Worm (Caenorhabditis elegans) whole organism, young adult: Measurements from ENCODE around the gene rpm-1.

Experiments used
- F49E8.2 ChIP-seq: sonication (generic microtip); optimal IDR thresholded peaks from 3 replicates; lab custom pipeline; 2017; ENCODE audit warnings: missing genetic modification characterization, mild to moderate bottlenecking, missing compliant biosample characterization, antibody characterized with exemption, moderate library complexity; ENCODE audit not compliant: insufficient read depth
- Y53G8AR.9 ChIP-seq: fragments of 200-800 bp; sonication (Bioruptor generic); conservative IDR thresholded peaks from 2 replicates; pipeline ENCODE4 v1.3.6; 2022; ENCODE audit warnings: missing genetic modification reagents, missing genetic modification characterization, missing compliant biosample characterization
- ama-1 ChIP-seq, 3 experiments: fragments of 150-350 bp in 1 of 3; sonication (generic microtip) in 2 of 3; optimal IDR thresholded peaks; 2 replicates each; lab custom pipeline; 2014 to 2018; ENCODE audit warnings: missing biosample characterization in 2 of 3, missing genetic modification characterization in 2 of 3, missing genetic modification reagents in 2 of 3
- ceh-91 ChIP-seq: fragments of 200-800 bp; sonication (Bioruptor generic); IDR thresholded peaks from 2 replicates; pipeline ENCODE4 v1.3.6; 2022; ENCODE audit warnings: missing genetic modification reagents, missing genetic modification characterization, missing compliant biosample characterization
- fkh-3 ChIP-seq: sonication (generic microtip); optimal IDR thresholded peaks from 2 replicates; lab custom pipeline; 2016; ENCODE audit warnings: mild to moderate bottlenecking, missing genetic modification characterization, missing compliant biosample characterization
- him-1 ChIP-seq: sonication (generic microtip); optimal IDR thresholded peaks from 2 replicates; lab custom pipeline; 2016; ENCODE audit warnings: missing genotype, missing genetic modification reagents, missing genetic modification characterization, missing compliant biosample characterization
- hmg-20 ChIP-seq: fragments of 200-800 bp; sonication (Bioruptor generic); IDR thresholded peaks from 2 replicates; pipeline ENCODE4 v1.3.6; 2022; ENCODE audit warnings: missing genetic modification reagents, missing genetic modification characterization, missing compliant biosample characterization
- hsf-1 ChIP-seq: fragments of 200-800 bp; sonication (Bioruptor generic); IDR thresholded peaks from 2 replicates; pipeline ENCODE4 v1.3.6; 2022; ENCODE audit warnings: missing genetic modification reagents, missing genetic modification characterization, missing compliant biosample characterization
- mcd-1 ChIP-seq: fragments of 200-800 bp; sonication (Bioruptor generic); IDR thresholded peaks from 2 replicates; pipeline ENCODE4 v1.3.6; 2022; ENCODE audit warnings: missing genetic modification reagents, missing genetic modification characterization, missing compliant biosample characterization
- nhr-80 ChIP-seq: sonication (generic microtip); optimal IDR thresholded peaks from 2 replicates; lab custom pipeline; 2016; ENCODE audit warnings: missing genetic modification characterization, missing compliant biosample characterization
- snpc-4 ChIP-seq, 5 experiments: fragments of 150-350 bp in 1 of 5; sonication (generic microtip) in 4 of 5; optimal IDR thresholded peaks; 2 replicates each; lab custom pipeline; 2014 to 2018; ENCODE audit warnings: missing genetic modification characterization in 5 of 5, missing biosample characterization in 3 of 5, antibody characterized with exemption in 2 of 5, mild to moderate bottlenecking in 2 of 5, missing compliant biosample characterization in 2 of 5, missing genotype in 2 of 5, moderate library complexity in 2 of 5, missing genetic modification reagents in 1 of 5
- ztf-25 ChIP-seq: fragments of 200-800 bp; sonication (Bioruptor generic); IDR thresholded peaks from 2 replicates; pipeline ENCODE4 v1.3.6; 2022; ENCODE audit warnings: missing genetic modification reagents, missing genetic modification characterization, missing compliant biosample characterization
- ztf-6 ChIP-seq: fragments of 200-800 bp; sonication (Bioruptor generic); IDR thresholded peaks from 2 replicates; pipeline ENCODE4 v1.3.6; 2022; ENCODE audit warnings: missing genetic modification reagents, missing genetic modification characterization, missing compliant biosample characterization

ce11 chrV:8800978-8801559, 18.7 kb downstream of the rpm-1 start, which contains the start of gene magu-2:
- TF ChIP-seq him-1 (tag; lab: Kevin White, UChicago) (no peak), hsf-1 (no peak), nhr-80 (no peak), fkh-3 (tag; lab: Kevin White, UChicago) (no peak), ztf-25 (GFP tag; lab: Robert Waterston, UW) (no peak), ama-1 (optimal IDR thresholded peaks at IDR 0.05; lab: Kevin White, UChicago) (no peak), ama-1 (GFP tag; optimal IDR thresholded peaks at IDR 0.05; lab: Kevin White, UChicago) (no peak), hmg-20 (no peak), Y53G8AR.9 (GFP tag; lab: Robert Waterston, UW) (no peak), F49E8.2 (tag; lab: Kevin White, UChicago) (no peak), snpc-4 (GFP tag; optimal IDR thresholded peaks at IDR 0.05; lab: Kevin White, UChicago) (no peak), snpc-4 (tag; optimal IDR thresholded peaks at IDR 0.05; lab: Kevin White, UChicago) (no peak), ceh-91 (GFP tag; lab: Robert Waterston, UW) (no peak), ztf-6 (GFP tag; lab: Robert Waterston, UW) (no peak), mcd-1 (GFP tag; lab: Robert Waterston, UW) (no peak)
